Fruit fly (Drosophila melanogaster): ENCODE measurements around the gene side-VII.

DNA sequence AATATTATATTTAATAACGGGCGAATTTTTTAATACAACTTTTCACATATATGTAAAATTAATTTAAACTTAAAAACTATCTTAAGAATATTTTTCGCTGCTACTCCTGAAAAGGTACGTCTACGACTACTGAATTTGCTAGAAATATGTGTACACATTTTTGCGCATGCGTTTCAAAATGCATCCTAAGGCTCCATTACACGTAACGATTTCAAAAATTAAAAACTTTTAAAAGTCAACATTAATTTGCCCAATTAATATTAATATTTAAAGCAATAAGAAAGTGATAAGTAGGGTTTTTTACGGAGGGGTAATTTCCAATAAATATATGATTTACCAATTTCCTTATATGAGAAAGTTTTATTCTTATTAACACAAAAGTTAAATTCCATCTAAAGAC lies 9.0 kb downstream of the side-VII start, which contains the start of gene FoxP:
- TF ChIP-seq Sox102F (GFP tag; optimal IDR thresholded peaks at IDR 0.05) = no peak
- TF ChIP-seq Hr39 (GFP tag; optimal IDR thresholded peaks at IDR 0.05) = no peak
- no peak for TF ChIP-seq CG8119 (GFP tag; IDR thresholded peaks at IDR 0.05)
- no peak for TF ChIP-seq Hr4 (GFP tag; optimal IDR thresholded peaks at IDR 0.05)
- no peak for TF ChIP-seq Lpt (GFP tag; optimal IDR thresholded peaks at IDR 0.05)
- no peak for TF ChIP-seq cyc (GFP tag; optimal IDR thresholded peaks at IDR 0.05)
- no peak for TF ChIP-seq Gug (GFP tag; IDR thresholded peaks at IDR 0.05)
- TF ChIP-seq eg (GFP tag; IDR thresholded peaks at IDR 0.05) = no peak
- TF ChIP-seq salr (GFP tag; optimal IDR thresholded peaks at IDR 0.05) = no peak
- no peak for TF ChIP-seq OdsH (GFP tag; optimal IDR thresholded peaks at IDR 0.05)
- no peak for TF ChIP-seq CG11902 (GFP tag; optimal IDR thresholded peaks at IDR 0.05)
- TF ChIP-seq achi (GFP tag; optimal IDR thresholded peaks at IDR 0.05) = no peak
- TF ChIP-seq CG3919 (GFP tag; optimal IDR thresholded peaks at IDR 0.05) = no peak
